Worm (Caenorhabditis elegans): ENCODE results near the gene Y110A2AL.5.
"Not testable (repeated sequence)": the region's sequence is repeated elsewhere in the genome, so short reads cannot be mapped to it uniquely, and the experiment has no call there.

The Y110A2AL.5 gene

DNA sequence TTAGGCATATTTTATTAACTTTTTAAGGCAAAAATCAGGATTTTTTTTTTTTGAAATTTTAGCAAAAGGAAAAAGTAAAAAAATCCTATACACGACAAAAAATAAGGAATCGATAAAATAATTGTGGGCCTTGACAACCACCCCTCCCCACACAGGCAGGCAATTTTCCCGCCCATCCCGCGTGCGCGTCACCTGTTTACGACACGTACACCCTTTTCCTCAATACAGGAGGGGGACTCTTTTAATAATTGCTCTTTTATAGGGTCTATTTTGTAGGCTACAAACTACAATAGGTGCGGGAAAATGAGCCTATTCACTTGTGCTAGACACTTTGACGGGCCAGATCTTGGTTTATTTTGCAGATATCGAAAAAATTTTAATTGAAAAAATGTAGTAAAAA, 31.8 kb upstream of the Y110A2AL.5 start:
- TF ChIP-seq dve-1 (tag; optimal IDR thresholded peaks at IDR 0.05; ENCODE audit: insufficient read depth): no peak
- TF ChIP-seq Y105C5A.15 (GFP tag; IDR thresholded peaks at IDR 0.05): no peak
- no peak for TF ChIP-seq ceh-62 (tag; optimal IDR thresholded peaks at IDR 0.05)
- 0 out of 2 replicates have a peak, but pooled peaks have one; percentile 11 for TF ChIP-seq php-3 (GFP tag; IDR thresholded peaks at IDR 0.05)
- no peak for TF ChIP-seq lin-1 (GFP tag; IDR thresholded peaks at IDR 0.05)
- TF ChIP-seq daf-16 (GFP tag; optimal IDR thresholded peaks at IDR 0.05): no peak
- peak; percentile 39 for TF ChIP-seq daf-16 (tag; optimal IDR thresholded peaks at IDR 0.05)
- peak; percentile 55 for TF ChIP-seq hlh-30 (tag; optimal IDR thresholded peaks at IDR 0.05; ENCODE audit: insufficient read depth)
- TF ChIP-seq R02D3.7 (tag; optimal IDR thresholded peaks at IDR 0.05): no peak

DNA sequence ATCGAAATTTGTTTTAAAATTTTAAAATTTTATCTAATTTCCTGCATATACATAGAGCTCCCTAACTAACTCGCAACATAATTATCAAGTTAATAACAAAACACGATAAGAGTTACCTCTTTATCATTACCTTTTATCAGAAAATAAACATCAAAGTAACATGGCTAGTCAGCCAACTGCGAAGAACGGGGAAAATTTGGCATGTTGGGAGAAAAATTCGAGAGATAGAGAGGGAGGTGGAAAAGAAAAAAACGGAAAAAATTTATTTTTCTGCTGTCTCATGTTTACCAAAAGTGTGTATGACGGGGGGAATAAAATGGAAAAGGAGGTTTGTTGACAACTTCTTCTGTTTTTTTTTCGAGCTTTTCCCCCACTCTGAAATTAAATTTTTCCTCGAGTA, 30.2 kb upstream of the Y110A2AL.5 start:
- TF ChIP-seq mes-2 (tag; optimal IDR thresholded peaks at IDR 0.05; ENCODE audit: poor library complexity, severe bottlenecking) (peak; percentile 38), tra-1 (GFP tag; IDR thresholded peaks at IDR 0.05) (no peak), set-16 (GFP tag; IDR thresholded peaks at IDR 0.05) (no peak), hlh-11 (tag; optimal IDR thresholded peaks at IDR 0.05) (peak; percentile 81), daf-16 (GFP tag; optimal IDR thresholded peaks at IDR 0.05) (no peak), daf-16 (tag; optimal IDR thresholded peaks at IDR 0.05) (peak; percentile 99), pqm-1 (tag; optimal IDR thresholded peaks at IDR 0.05) (peak; percentile 7), lin-1 (GFP tag; IDR thresholded peaks at IDR 0.05) (peak; percentile 61; the same call in 1 of the 2 replicates), ama-1 (optimal IDR thresholded peaks at IDR 0.05) (no peak), dmd-6 (GFP tag; IDR thresholded peaks at IDR 0.05) (peak; percentile 44), nhr-28 (tag; optimal IDR thresholded peaks at IDR 0.05) (peak; percentile 76), nhr-11 (tag; optimal IDR thresholded peaks at IDR 0.05) (peak; percentile 44), nhr-10 (tag; optimal IDR thresholded peaks at IDR 0.05) (no peak)

DNA sequence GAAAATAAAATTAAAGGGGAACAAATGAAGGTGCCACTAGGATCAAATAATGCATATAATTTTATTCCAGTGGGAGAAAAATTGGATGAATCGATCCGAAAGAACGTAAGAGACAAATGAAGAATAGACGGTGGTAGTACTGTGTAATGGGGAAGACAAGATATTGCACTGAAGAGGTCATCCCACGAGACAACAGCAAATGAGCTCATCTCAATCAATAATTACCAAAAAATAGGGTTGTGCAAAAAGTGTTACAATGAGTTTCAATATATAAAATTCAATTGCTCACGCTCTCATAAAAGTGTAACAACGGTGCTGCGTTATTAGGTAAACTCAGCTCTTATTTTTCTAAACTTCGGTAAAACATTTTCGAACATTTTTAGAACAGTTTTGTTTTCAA, 27.5 kb upstream of the Y110A2AL.5 start, which contains the start of gene K12H6.7:
Gene K12H6.7, minus strand, starts transcription at position 101 of the 400 bp plus-strand sequence.
- no peak for TF ChIP-seq nhr-102 (tag; optimal IDR thresholded peaks at IDR 0.05)
- TF ChIP-seq hmg-1.1 (GFP tag; IDR thresholded peaks at IDR 0.05): no peak
- TF ChIP-seq daf-8 (GFP tag; IDR thresholded peaks at IDR 0.05): no peak
- no peak for TF ChIP-seq dmd-8 (GFP tag; IDR thresholded peaks at IDR 0.05)
- TF ChIP-seq lin-13 (GFP tag; optimal IDR thresholded peaks at IDR 0.05): no peak
- TF ChIP-seq zip-2 (tag; optimal IDR thresholded peaks at IDR 0.05): no peak
- no peak for TF ChIP-seq hlh-11 (tag; optimal IDR thresholded peaks at IDR 0.05)
- no peak for TF ChIP-seq lin-15B (tag; optimal IDR thresholded peaks at IDR 0.05)
- TF ChIP-seq ztf-7 (tag; optimal IDR thresholded peaks at IDR 0.05): no peak
- no peak for TF ChIP-seq snpc-1.2 (GFP tag; IDR thresholded peaks at IDR 0.05)
- TF ChIP-seq fos-1 (tag; optimal IDR thresholded peaks at IDR 0.05): no peak
- no peak for TF ChIP-seq hif-1 (tag; optimal IDR thresholded peaks at IDR 0.05)
- no peak for TF ChIP-seq arid-1 (GFP tag; conservative IDR thresholded peaks at IDR 0.05)
- TF ChIP-seq daf-16 (GFP tag; optimal IDR thresholded peaks at IDR 0.05): no peak
- no peak for TF ChIP-seq daf-16 (tag; optimal IDR thresholded peaks at IDR 0.05)
- TF ChIP-seq ceh-32 (tag; optimal IDR thresholded peaks at IDR 0.05; ENCODE audit: poor library complexity): no peak
- TF ChIP-seq dpl-1 (GFP tag; optimal IDR thresholded peaks at IDR 0.05): no peak
- no peak for TF ChIP-seq madf-9 (GFP tag; conservative IDR thresholded peaks at IDR 0.05)
- TF ChIP-seq ama-1 (optimal IDR thresholded peaks at IDR 0.05): no peak

DNA sequence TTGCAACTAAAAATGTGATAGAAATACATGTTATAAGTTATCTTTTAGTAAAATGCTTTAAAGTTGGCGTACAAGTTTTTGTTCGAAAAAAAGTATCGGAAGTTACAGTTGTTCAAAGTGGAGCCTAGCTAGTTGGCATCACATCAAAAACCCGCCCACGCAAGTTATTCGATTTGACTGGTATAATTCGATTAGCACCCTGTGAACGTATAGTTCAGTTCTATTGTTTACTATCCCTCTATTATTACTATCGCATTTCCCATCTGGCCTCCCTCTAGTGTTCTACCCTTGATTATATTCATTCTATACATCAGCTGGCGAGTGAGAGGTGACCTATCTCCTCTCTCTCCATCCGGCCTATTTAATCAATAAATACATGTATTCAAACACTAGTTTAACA, 25.3 kb upstream of the Y110A2AL.5 start, which contains the start of gene Y110A2AL.4:
Gene Y110A2AL.4, plus strand, starts transcription at position 301 of the 400 bp plus-strand sequence.
- TF ChIP-seq nhr-102 (tag; optimal IDR thresholded peaks at IDR 0.05); lir-3 (tag; optimal IDR thresholded peaks at IDR 0.05); nhr-41 (GFP tag; IDR thresholded peaks at IDR 0.05): not testable (repeated sequence)

Measured in whole organism, L4 larva.